Fruit fly (Drosophila melanogaster) whole organism, prepupa: Measurements from ENCODE around the gene CG34328.
A peak's percentile ranks its signal among the peaks of the same experiment; 100 is the strongest.

ENCODE experiments used
- CG10631 ChIP-seq: fragments of 200-800 bp; sonication (Bioruptor generic); optimal IDR thresholded peaks from 2 replicates; lab custom pipeline; 2016; ENCODE audit warnings: missing biosample characterization, missing genetic modification characterization
- CG11294 ChIP-seq: fragments of 200-800 bp; sonication (Bioruptor generic); IDR thresholded peaks from 2 replicates; pipeline ENCODE4 v1.3.6; 2022; ENCODE audit warnings: missing biosample characterization, missing genetic modification characterization
- CG11762 ChIP-seq: fragments of 200-800 bp; sonication (Bioruptor generic); optimal IDR thresholded peaks from 3 replicates; lab custom pipeline; 2016; ENCODE audit warnings: missing biosample characterization, missing genetic modification characterization; ENCODE audit not compliant: insufficient read depth
- CG3919 ChIP-seq: fragments of 200-800 bp; sonication (Bioruptor generic); optimal IDR thresholded peaks from 3 replicates; lab custom pipeline; 2016; ENCODE audit warnings: missing biosample characterization, missing genetic modification characterization
- CG6808 ChIP-seq: fragments of 200-800 bp; sonication (Bioruptor generic); optimal IDR thresholded peaks from 3 replicates; lab custom pipeline; 2017; ENCODE audit warnings: missing biosample characterization, missing genetic modification characterization, mild to moderate bottlenecking, moderate library complexity, missing genetic modification reagents
- CG6854 ChIP-seq: fragments of 200-800 bp; sonication (Bioruptor generic); optimal IDR thresholded peaks from 2 replicates; lab custom pipeline; 2017; ENCODE audit warnings: missing biosample characterization, mild to moderate bottlenecking, missing genetic modification characterization
- CG7368 ChIP-seq: fragments of 200-800 bp; sonication (Bioruptor generic); optimal IDR thresholded peaks from 3 replicates; lab custom pipeline; 2016; ENCODE audit warnings: missing biosample characterization, missing genetic modification characterization
- CG8119 ChIP-seq: fragments of 200-800 bp; sonication (Bioruptor generic); IDR thresholded peaks from 3 replicates; pipeline ENCODE4 v1.3.6; 2022; ENCODE audit warnings: missing biosample characterization, missing genetic modification characterization
- Gug ChIP-seq: fragments of 200-800 bp; sonication (Bioruptor generic); IDR thresholded peaks from 2 replicates; pipeline ENCODE4 v1.3.6; 2022; ENCODE audit warnings: missing biosample characterization, missing genetic modification characterization
- Lpt ChIP-seq: fragments of 200-800 bp; sonication (Bioruptor generic); optimal IDR thresholded peaks from 3 replicates; lab custom pipeline; 2016; ENCODE audit warnings: missing biosample characterization, missing genetic modification characterization
- Met ChIP-seq: fragments of 200-800 bp; sonication (Bioruptor generic); optimal IDR thresholded peaks from 3 replicates; lab custom pipeline; 2016; ENCODE audit warnings: missing biosample characterization, missing genetic modification characterization
- cyc ChIP-seq: fragments of 200-800 bp; sonication (Bioruptor generic); optimal IDR thresholded peaks from 3 replicates; lab custom pipeline; 2016; ENCODE audit warnings: missing biosample characterization, missing genetic modification characterization
- eg ChIP-seq: fragments of 200-800 bp; sonication (Bioruptor generic); IDR thresholded peaks from 3 replicates; pipeline ENCODE4 v1.3.6; 2022; ENCODE audit warnings: missing biosample characterization, missing genetic modification characterization
- lz ChIP-seq: fragments of 200-800 bp; sonication (Bioruptor generic); optimal IDR thresholded peaks from 3 replicates; lab custom pipeline; 2016; ENCODE audit warnings: missing biosample characterization, missing genetic modification characterization

- no peak for TF ChIP-seq CG6854 (GFP tag; lab: Kevin White, UChicago)
- TF ChIP-seq CG8119: 0 out of 3 replicates have a peak, but pooled peaks have one; percentile 34
- TF ChIP-seq CG6808 (GFP tag; lab: Kevin White, UChicago): no peak
- no peak for TF ChIP-seq CG11762 (GFP tag; lab: Kevin White, UChicago)
- no peak for TF ChIP-seq cyc (GFP tag; lab: Kevin White, UChicago)
- no peak for TF ChIP-seq CG7368 (GFP tag; lab: Kevin White, UChicago)
- no peak for TF ChIP-seq Met (GFP tag; lab: Kevin White, UChicago)
- TF ChIP-seq Lpt (GFP tag; lab: Kevin White, UChicago): no peak
- TF ChIP-seq CG10631 (GFP tag; lab: Kevin White, UChicago): no peak
- TF ChIP-seq lz (GFP tag; lab: Kevin White, UChicago): no peak
- TF ChIP-seq CG11294 (GFP tag; lab: Robert Waterston, UW): no peak
- TF ChIP-seq Gug (GFP tag; lab: Robert Waterston, UW): peak; percentile 20; the same call in 1 of the 2 replicates
- TF ChIP-seq eg (GFP tag; lab: Robert Waterston, UW): peak; percentile 53; the same call in 1 of the 3 replicates
- no peak for TF ChIP-seq CG3919 (GFP tag; lab: Kevin White, UChicago)
Measured at dm6 chrX:18407394-18407721, 7.5 kb upstream of the CG34328 start.
